Fruit fly (Drosophila melanogaster) whole organism, adult: ENCODE measurements around the gene mbf1.

Experiments used
- CG11617 ChIP-seq: fragments of 200-800 bp; sonication (Bioruptor generic); optimal IDR thresholded peaks from 2 replicates; lab custom pipeline; 2017; ENCODE audit warnings: mild to moderate bottlenecking, missing biosample characterization, missing genetic modification reagents, missing genetic modification characterization
- CG12768 ChIP-seq: fragments of 200-800 bp; sonication (Bioruptor generic); optimal IDR thresholded peaks from 2 replicates; lab custom pipeline; 2017; ENCODE audit warnings: missing biosample characterization, missing genetic modification characterization, mild to moderate bottlenecking, moderate library complexity, missing genetic modification reagents
- CG14711 ChIP-seq: fragments of 200-800 bp; sonication (Bioruptor generic); optimal IDR thresholded peaks from 2 replicates; lab custom pipeline; 2018; ENCODE audit warnings: missing biosample characterization, mild to moderate bottlenecking, missing genetic modification characterization, moderate library complexity
- CG1620 ChIP-seq: fragments of 200-800 bp; sonication (Bioruptor generic); optimal IDR thresholded peaks from 2 replicates; lab custom pipeline; 2016; ENCODE audit warnings: missing biosample characterization, missing genetic modification characterization
- CG33017 ChIP-seq: fragments of 200-800 bp; sonication (Bioruptor generic); optimal IDR thresholded peaks from 2 replicates; lab custom pipeline; 2018; ENCODE audit warnings: missing biosample characterization, mild to moderate bottlenecking, missing genetic modification characterization, moderate library complexity
- CG5204 ChIP-seq: fragments of 200-800 bp; sonication (Bioruptor generic); optimal IDR thresholded peaks from 2 replicates; lab custom pipeline; 2016; ENCODE audit warnings: missing biosample characterization, missing genetic modification characterization
- CG7045 ChIP-seq: fragments of 200-800 bp; sonication (Bioruptor generic); optimal IDR thresholded peaks from 2 replicates; lab custom pipeline; 2017; ENCODE audit warnings: missing biosample characterization, mild to moderate bottlenecking, missing genetic modification characterization
- CG7101 ChIP-seq: fragments of 200-800 bp; sonication (Bioruptor generic); optimal IDR thresholded peaks from 2 replicates; lab custom pipeline; 2018; ENCODE audit warnings: missing biosample characterization, mild to moderate bottlenecking, missing genetic modification characterization, moderate library complexity
- Clk ChIP-seq: fragments of 200-800 bp; sonication (Bioruptor generic); optimal IDR thresholded peaks from 2 replicates; lab custom pipeline; 2017; ENCODE audit warnings: missing biosample characterization, missing genetic modification characterization
- Crg-1 ChIP-seq: fragments of 200-800 bp; sonication (Bioruptor generic); optimal IDR thresholded peaks from 2 replicates; lab custom pipeline; 2016; ENCODE audit warnings: missing biosample characterization, missing genetic modification characterization
- Hr96 ChIP-seq: fragments of 200-800 bp; sonication (Bioruptor generic); optimal IDR thresholded peaks from 2 replicates; lab custom pipeline; 2016; ENCODE audit warnings: missing biosample characterization, missing genetic modification characterization
- Mnt ChIP-seq: fragments of 200-800 bp; sonication (Bioruptor generic); optimal IDR thresholded peaks from 2 replicates; lab custom pipeline; 2016; ENCODE audit warnings: missing biosample characterization, mild to moderate bottlenecking, missing genetic modification characterization
- bab1 ChIP-seq: fragments of 200-800 bp; sonication (Bioruptor generic); optimal IDR thresholded peaks from 3 replicates; lab custom pipeline; 2019; ENCODE audit warnings: missing biosample characterization, mild to moderate bottlenecking, missing genetic modification characterization, moderate library complexity
- cic ChIP-seq: fragments of 200-800 bp; sonication (Bioruptor generic); optimal IDR thresholded peaks from 2 replicates; lab custom pipeline; 2017; ENCODE audit warnings: missing biosample characterization, mild to moderate bottlenecking, missing genetic modification characterization, moderate library complexity
- cnc ChIP-seq, 2 experiments: fragments of >200 bp; optimal IDR thresholded peaks; 2 replicates each; lab custom pipeline; 2017
- kay ChIP-seq: fragments of 200-800 bp; sonication (Bioruptor generic); peaks from one replicate; lab custom pipeline; 2016; ENCODE audit warnings: missing biosample characterization, missing genetic modification characterization, borderline replicate concordance
- ovo ChIP-seq: fragments of 200-800 bp; sonication (Bioruptor generic); optimal IDR thresholded peaks from 2 replicates; lab custom pipeline; 2016; ENCODE audit warnings: missing biosample characterization, missing genetic modification characterization
- pad ChIP-seq: fragments of 200-800 bp; sonication (Bioruptor generic); optimal IDR thresholded peaks from 3 replicates; lab custom pipeline; 2017; ENCODE audit warnings: missing biosample characterization, missing genetic modification characterization, mild to moderate bottlenecking, moderate library complexity, missing genetic modification reagents
- tj ChIP-seq: fragments of 200-800 bp; sonication (Bioruptor generic); optimal IDR thresholded peaks from 3 replicates; lab custom pipeline; 2017; ENCODE audit warnings: missing biosample characterization, mild to moderate bottlenecking, missing genetic modification characterization, moderate library complexity
- toe ChIP-seq: fragments of 200-800 bp; sonication (Bioruptor generic); optimal IDR thresholded peaks from 2 replicates; lab custom pipeline; 2016; ENCODE audit warnings: missing biosample characterization, missing genetic modification characterization

The mbf1 gene

DNA sequence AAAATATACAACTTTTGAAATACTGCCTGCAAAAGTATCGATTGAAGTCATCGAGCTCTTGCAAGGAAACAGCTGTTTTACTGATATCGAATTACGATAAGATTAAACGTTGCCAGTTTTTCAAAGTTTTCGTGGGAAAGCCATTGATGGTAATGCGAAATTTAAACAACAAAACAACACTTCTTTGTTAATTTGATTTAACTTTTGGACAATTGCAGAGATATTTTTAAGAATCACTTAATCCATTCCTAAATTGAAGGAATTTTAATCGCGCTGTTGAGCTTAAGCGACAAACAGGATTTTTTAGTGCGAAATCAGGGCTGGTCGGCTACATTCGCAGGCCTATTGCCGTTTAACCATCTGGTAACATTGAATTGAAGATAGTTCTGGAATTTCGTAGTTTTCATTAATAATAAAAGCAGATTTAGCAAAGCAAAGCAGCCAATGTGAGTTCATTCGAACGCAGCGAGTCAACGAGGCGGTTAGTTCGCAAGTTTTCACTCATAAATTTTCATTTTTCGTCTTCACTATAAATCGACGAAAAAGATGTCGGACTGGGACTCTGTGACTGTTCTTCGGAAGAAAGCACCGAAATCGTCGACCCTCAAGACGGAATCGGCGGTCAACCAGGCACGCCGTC lies at the start of gene mbf1:
Gene mbf1 (plus strand): TSS at position 130 of the 640 bp plus-strand sequence.
- TF ChIP-seq bab1 (GFP tag; lab: Kevin White, UChicago), result peak; percentile 63
- peak; percentile 93 for TF ChIP-seq kay (GFP tag; lab: Kevin White, UChicago)
- peak; percentile 15 for TF ChIP-seq tj
- TF ChIP-seq CG14711 (tag; lab: Kevin White, UChicago), result no peak
- peak; percentile 13 for TF ChIP-seq CG1620 (GFP tag; lab: Kevin White, UChicago)
- TF ChIP-seq CG7045, result no peak
- TF ChIP-seq Mnt (GFP tag; lab: Kevin White, UChicago), result peak; percentile 39
- peak; percentile 8 for TF ChIP-seq CG7101 (tag; lab: Kevin White, UChicago)
- TF ChIP-seq CG11617 (GFP tag; lab: Kevin White, UChicago), result peak; percentile 44
- peak; percentile 22 for TF ChIP-seq cic (GFP tag; lab: Kevin White, UChicago)

- peak; percentile 57 for TF ChIP-seq bab1 (GFP tag; lab: Kevin White, UChicago)
- TF ChIP-seq Crg-1 (GFP tag; lab: Kevin White, UChicago), result no peak
These were observed 40.3 kb upstream of the mbf1 start for dm6 chr3L:16533932-16534331.

DNA sequence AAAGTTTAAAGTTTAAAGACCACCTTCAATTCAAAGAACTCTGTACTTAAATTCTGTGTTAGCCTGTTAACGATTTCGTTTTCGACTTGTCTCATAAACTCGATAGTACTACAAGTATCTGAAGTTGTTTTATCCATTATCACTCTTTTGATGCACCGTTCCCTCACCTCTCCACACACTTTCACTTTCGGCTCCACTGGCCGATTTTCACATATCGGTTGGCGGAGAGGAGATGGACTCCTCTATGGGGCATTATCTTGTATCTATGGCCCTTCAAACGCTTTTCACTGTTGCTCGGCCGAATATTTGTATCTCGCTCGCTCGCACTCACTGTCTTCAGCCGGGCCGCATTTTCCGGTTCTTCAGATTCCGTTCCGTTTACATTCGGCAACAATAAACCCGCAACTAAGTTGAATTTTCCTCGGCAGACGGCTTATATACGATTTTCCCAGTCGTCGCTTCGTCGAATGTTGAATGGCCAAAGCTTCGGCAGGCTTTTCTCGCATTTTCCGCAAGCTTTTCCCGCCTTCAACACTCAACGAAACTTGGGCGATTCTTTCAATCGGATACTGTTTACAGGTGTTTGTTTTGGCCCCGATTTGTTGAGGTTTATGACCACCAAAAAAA lies 31.1 kb upstream of the mbf1 start, which contains the start of gene CG43373:
Gene CG43373 (minus strand): TSS at position 373 of the 627 bp plus-strand sequence.
- no peak for TF ChIP-seq ovo (GFP tag; lab: Kevin White, UChicago)
- TF ChIP-seq CG12768 (GFP tag; lab: Kevin White, UChicago), result no peak

DNA sequence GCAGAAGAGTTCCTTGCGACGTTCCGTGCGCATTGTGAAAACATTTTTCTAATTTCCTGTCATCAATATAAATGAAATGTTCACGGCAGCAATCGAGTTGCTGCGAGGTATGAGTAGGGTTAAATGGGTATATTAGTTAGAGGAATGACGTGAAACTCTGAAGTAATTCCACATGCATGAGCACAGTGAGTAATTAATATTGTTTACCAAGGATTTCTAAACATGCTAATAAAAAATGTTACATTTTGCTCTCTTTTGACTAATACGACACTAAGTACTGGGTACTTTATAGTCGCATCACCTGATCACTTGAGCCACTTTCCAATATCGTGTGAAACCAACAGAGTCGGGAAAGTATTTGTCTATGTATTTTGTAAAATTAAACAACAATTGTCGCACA lies 30.0 kb upstream of the mbf1 start:
- TF ChIP-seq pad (GFP tag; lab: Kevin White, UChicago), result no peak
- no peak for TF ChIP-seq Clk (GFP tag; lab: Kevin White, UChicago)
- no peak for TF ChIP-seq CG33017 (tag; lab: Kevin White, UChicago)
- TF ChIP-seq CG1620 (GFP tag; lab: Kevin White, UChicago), result no peak
- no peak for TF ChIP-seq CG7101 (tag; lab: Kevin White, UChicago)
- no peak for TF ChIP-seq ovo (GFP tag; lab: Kevin White, UChicago)
- TF ChIP-seq Mnt (GFP tag; lab: Kevin White, UChicago), result no peak
- TF ChIP-seq Hr96 (GFP tag; lab: Kevin White, UChicago), result no peak

dm6 chr3L:16545511-16545910 lies 28.7 kb upstream of the mbf1 start, which contains the start of gene CG13033:
Gene CG13033, minus strand, starts transcription at chr3L:16545628.
- TF ChIP-seq toe (no peak), Mnt (GFP tag; lab: Kevin White, UChicago) (no peak), Crg-1 (GFP tag; lab: Kevin White, UChicago) (no peak), CG12768 (GFP tag; lab: Kevin White, UChicago) (no peak), kay (GFP tag; lab: Kevin White, UChicago) (no peak), CG7101 (tag; lab: Kevin White, UChicago) (no peak), Clk (GFP tag; lab: Kevin White, UChicago) (no peak), tj (no peak), CG14711 (tag; lab: Kevin White, UChicago) (no peak), CG5204 (no peak), cnc (optimal IDR thresholded peaks at IDR 0.05; lab: Kevin White, UChicago) (no peak), CG33017 (tag; lab: Kevin White, UChicago) (no peak), bab1 (GFP tag; lab: Kevin White, UChicago) (no peak), cic (GFP tag; lab: Kevin White, UChicago) (no peak), CG11617 (GFP tag; lab: Kevin White, UChicago) (no peak), pad (GFP tag; lab: Kevin White, UChicago) (no peak), CG7045 (no peak), ovo (GFP tag; lab: Kevin White, UChicago) (no peak), CG1620 (GFP tag; lab: Kevin White, UChicago) (no peak)

DNA sequence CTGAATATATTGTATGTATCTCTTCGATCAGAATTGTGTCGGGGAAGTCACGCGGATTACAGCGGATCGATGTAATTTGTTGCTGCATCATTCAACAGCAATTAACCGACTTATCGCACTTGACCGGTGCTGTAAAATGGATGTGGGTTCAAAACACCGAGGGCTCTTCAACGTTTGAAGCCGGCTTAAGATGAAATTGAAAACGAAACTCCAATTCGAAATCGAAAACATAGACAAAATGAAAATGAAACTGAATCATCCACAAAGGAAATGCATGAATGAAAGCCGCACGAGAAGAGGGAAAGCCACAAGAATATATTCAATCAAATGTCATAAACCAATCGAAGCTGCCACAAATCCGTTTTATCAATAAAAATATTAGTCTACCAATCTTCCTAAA lies 28.1 kb upstream of the mbf1 start:
- TF ChIP-seq CG12768 (GFP tag; lab: Kevin White, UChicago) (no peak), tj (no peak), Clk (GFP tag; lab: Kevin White, UChicago) (no peak), pad (GFP tag; lab: Kevin White, UChicago) (no peak), kay (GFP tag; lab: Kevin White, UChicago) (no peak), Crg-1 (GFP tag; lab: Kevin White, UChicago) (no peak), CG11617 (GFP tag; lab: Kevin White, UChicago) (no peak), Hr96 (GFP tag; lab: Kevin White, UChicago) (no peak), cnc (optimal IDR thresholded peaks at IDR 0.05; lab: Kevin White, UChicago) (no peak), toe (no peak), CG1620 (GFP tag; lab: Kevin White, UChicago) (no peak), Mnt (GFP tag; lab: Kevin White, UChicago) (no peak), ovo (GFP tag; lab: Kevin White, UChicago) (no peak), CG33017 (tag; lab: Kevin White, UChicago) (no peak), CG7101 (tag; lab: Kevin White, UChicago) (no peak), CG5204 (no peak)
